Worm (Caenorhabditis elegans) whole organism, L3 larva: ENCODE results near the gene lst-5.

ENCODE experiments used
- aly-2 ChIP-seq: fragments of 150-350 bp; optimal IDR thresholded peaks from 2 replicates; lab custom pipeline; 2014; ENCODE audit warnings: missing biosample characterization, missing genetic modification characterization
- ceh-82 ChIP-seq: fragments of 150-350 bp; optimal IDR thresholded peaks from 2 replicates; lab custom pipeline; 2014; ENCODE audit warnings: missing biosample characterization, missing genetic modification characterization
- daf-12 ChIP-seq: fragments of 150-350 bp; optimal IDR thresholded peaks from 2 replicates; lab custom pipeline; 2014; ENCODE audit warnings: missing biosample characterization, missing genetic modification reagents, missing genetic modification characterization
- egl-5 ChIP-seq: fragments of 150-350 bp; optimal IDR thresholded peaks from 2 replicates; lab custom pipeline; 2017; ENCODE audit warnings: missing biosample characterization, missing genetic modification reagents, missing genetic modification characterization, inconsistent platforms
- elt-2 ChIP-seq: sonication (generic microtip); optimal IDR thresholded peaks from 2 replicates; lab custom pipeline; 2016; ENCODE audit warnings: missing genetic modification reagents, mild to moderate bottlenecking, missing genetic modification characterization, missing compliant biosample characterization
- elt-3 ChIP-seq, 3 experiments: fragments of 150-350 bp in 1 of 3; sonication (generic microtip) in 2 of 3; optimal IDR thresholded peaks; 2 replicates in 2 of 3; 4 replicates in 1 of 3; lab custom pipeline; 2014 to 2017; ENCODE audit warnings: missing biosample characterization in 3 of 3, missing genetic modification characterization in 3 of 3
- eor-1 ChIP-seq, 2 experiments: fragments of 150-350 bp; optimal IDR thresholded peaks; 2 replicates each; lab custom pipeline; 2014 to 2018; ENCODE audit warnings: missing biosample characterization in 2 of 2, missing genetic modification characterization in 2 of 2
- fkh-2 ChIP-seq: fragments of 150-350 bp; optimal IDR thresholded peaks from 2 replicates; lab custom pipeline; 2014; ENCODE audit warnings: missing biosample characterization, missing genetic modification reagents, missing genetic modification characterization
- hmg-11 ChIP-seq: sonication (generic microtip); optimal IDR thresholded peaks from 2 replicates; lab custom pipeline; 2016; ENCODE audit warnings: missing genetic modification characterization, missing compliant biosample characterization
- jun-1 ChIP-seq: fragments of 150-350 bp; optimal IDR thresholded peaks from 2 replicates; lab custom pipeline; 2014; ENCODE audit warnings: missing biosample characterization, missing genetic modification reagents, missing genetic modification characterization
- lin-15B ChIP-seq: fragments of 150-350 bp; optimal IDR thresholded peaks from 2 replicates; lab custom pipeline; 2014; ENCODE audit warnings: missing biosample characterization, missing genetic modification characterization
- lin-39 ChIP-seq: fragments of 150-350 bp; optimal IDR thresholded peaks from 2 replicates; lab custom pipeline; 2018; ENCODE audit warnings: missing biosample characterization, missing genetic modification reagents, missing genetic modification characterization
- mdl-1 ChIP-seq: fragments of 150-350 bp; optimal IDR thresholded peaks from 2 replicates; lab custom pipeline; 2014; ENCODE audit warnings: missing biosample characterization, missing genetic modification characterization
- mml-1 ChIP-seq: fragments of 150-350 bp; sonication (generic microtip); optimal IDR thresholded peaks from 3 replicates; lab custom pipeline; 2014; ENCODE audit warnings: missing biosample characterization, missing genetic modification characterization
- nfya-1 ChIP-seq: sonication (generic microtip); optimal IDR thresholded peaks from 2 replicates; lab custom pipeline; 2017; ENCODE audit warnings: missing genetic modification characterization, mild to moderate bottlenecking, missing compliant biosample characterization, antibody characterized with exemption, moderate library complexity; ENCODE audit not compliant: insufficient read depth
- nhr-11 ChIP-seq: fragments of 150-350 bp; optimal IDR thresholded peaks from 2 replicates; lab custom pipeline; 2014; ENCODE audit warnings: missing biosample characterization, missing genetic modification characterization
- nhr-12 ChIP-seq: fragments of 150-350 bp; optimal IDR thresholded peaks from 2 replicates; lab custom pipeline; 2014; ENCODE audit warnings: missing biosample characterization, missing genetic modification characterization
- nhr-23 ChIP-seq: fragments of 150-350 bp; optimal IDR thresholded peaks from 2 replicates; lab custom pipeline; 2014; ENCODE audit warnings: missing biosample characterization, missing genetic modification reagents, missing genetic modification characterization
- nhr-237 ChIP-seq: fragments of 150-350 bp; optimal IDR thresholded peaks from 2 replicates; lab custom pipeline; 2014; ENCODE audit warnings: missing biosample characterization, missing genetic modification characterization
- nhr-25 ChIP-seq: sonication (generic microtip); optimal IDR thresholded peaks from 2 replicates; lab custom pipeline; 2017; ENCODE audit warnings: missing biosample characterization, missing genetic modification characterization
- nhr-43 ChIP-seq: sonication (generic microtip); optimal IDR thresholded peaks from 2 replicates; lab custom pipeline; 2016; ENCODE audit warnings: mild to moderate bottlenecking, missing genetic modification characterization, missing compliant biosample characterization; ENCODE audit not compliant: poor library complexity, severe bottlenecking
- nhr-67 ChIP-seq: fragments of 150-350 bp; optimal IDR thresholded peaks from 2 replicates; lab custom pipeline; 2014; ENCODE audit warnings: missing biosample characterization, missing genetic modification characterization
- nhr-76 ChIP-seq: fragments of 150-350 bp; sonication (generic microtip); optimal IDR thresholded peaks from 5 replicates; lab custom pipeline; 2014; ENCODE audit warnings: missing biosample characterization, missing genetic modification characterization
- pha-4 ChIP-seq: fragments of 150-350 bp; optimal IDR thresholded peaks from 2 replicates; lab custom pipeline; 2014; ENCODE audit warnings: missing biosample characterization, missing genetic modification reagents, missing genetic modification characterization
- pqm-1 ChIP-seq: fragments of 150-350 bp; optimal IDR thresholded peaks from 2 replicates; lab custom pipeline; 2017; ENCODE audit warnings: missing biosample characterization, missing genetic modification characterization, inconsistent platforms
- sea-2 ChIP-seq: fragments of 150-350 bp; sonication (generic microtip); optimal IDR thresholded peaks from 4 replicates; lab custom pipeline; 2014; ENCODE audit warnings: missing biosample characterization, missing genetic modification reagents, missing genetic modification characterization
- skn-1 ChIP-seq: fragments of 150-350 bp; optimal IDR thresholded peaks from 2 replicates; lab custom pipeline; 2014; ENCODE audit warnings: missing biosample characterization, missing genetic modification characterization
- snpc-4 ChIP-seq: fragments of 150-350 bp; optimal IDR thresholded peaks from 2 replicates; lab custom pipeline; 2014; ENCODE audit warnings: missing biosample characterization, missing genetic modification characterization
- tbx-2 ChIP-seq: sonication (generic microtip); optimal IDR thresholded peaks from 2 replicates; lab custom pipeline; 2016; ENCODE audit warnings: mild to moderate bottlenecking, missing genetic modification characterization, missing compliant biosample characterization
- unc-39 ChIP-seq: sonication (generic microtip); optimal IDR thresholded peaks from 4 replicates; lab custom pipeline; 2017; ENCODE audit warnings: missing biosample characterization, missing genetic modification characterization
- unc-62 ChIP-seq: fragments of 150-350 bp; sonication (generic microtip); optimal IDR thresholded peaks from 4 replicates; lab custom pipeline; 2014; ENCODE audit warnings: missing biosample characterization, missing genetic modification reagents, missing genetic modification characterization
- zag-1 ChIP-seq: fragments of 150-350 bp; optimal IDR thresholded peaks from 2 replicates; lab custom pipeline; 2014; ENCODE audit warnings: missing biosample characterization, missing genetic modification characterization
- ztf-11 ChIP-seq: fragments of 150-350 bp; optimal IDR thresholded peaks from 2 replicates; lab custom pipeline; 2014; ENCODE audit warnings: missing biosample characterization, missing genetic modification characterization

Gene lst-5

ce11 chrII:7059274-7059757 is 36.6 kb downstream of the lst-5 start (continued):
- no peak for TF ChIP-seq ceh-82 (tag; lab: Kevin White, UChicago)
- TF ChIP-seq aly-2: no peak
- TF ChIP-seq nhr-43 (tag; lab: Kevin White, UChicago): peak; percentile 48
- no peak for TF ChIP-seq eor-1 (tag; optimal IDR thresholded peaks at IDR 0.05; lab: Kevin White, UChicago)
- TF ChIP-seq mml-1 (tag; lab: Kevin White, UChicago): no peak
- TF ChIP-seq zag-1 (tag; lab: Kevin White, UChicago): no peak
- TF ChIP-seq nhr-12 (tag; lab: Kevin White, UChicago): no peak
- no peak for TF ChIP-seq unc-39 (tag; lab: Kevin White, UChicago)
- no peak for TF ChIP-seq nhr-25 (tag; lab: Kevin White, UChicago)
- peak; percentile 60 for TF ChIP-seq mdl-1 (tag; lab: Kevin White, UChicago)
- TF ChIP-seq egl-5 (tag; lab: Kevin White, UChicago): peak; percentile 30
- TF ChIP-seq nhr-23 (tag; lab: Kevin White, UChicago): peak; percentile 38
- TF ChIP-seq hmg-11 (tag; lab: Kevin White, UChicago): no peak
- no peak for TF ChIP-seq lin-39
- no peak for TF ChIP-seq nhr-67 (tag; lab: Kevin White, UChicago)
- no peak for TF ChIP-seq nhr-237 (tag; lab: Kevin White, UChicago)
- no peak for TF ChIP-seq sea-2
- TF ChIP-seq lin-15B (tag; lab: Kevin White, UChicago): no peak
- peak; percentile 58 for TF ChIP-seq pqm-1 (tag; lab: Kevin White, UChicago)
- no peak for TF ChIP-seq pha-4 (tag; lab: Kevin White, UChicago)
- TF ChIP-seq daf-12 (tag; lab: Kevin White, UChicago): no peak
- peak in 1 of 3 experiments; percentile 76 for TF ChIP-seq elt-3 (tag; optimal IDR thresholded peaks at IDR 0.05; lab: Kevin White, UChicago)
- TF ChIP-seq snpc-4 (tag; lab: Kevin White, UChicago): no peak
- no peak for TF ChIP-seq nhr-76 (tag; lab: Kevin White, UChicago)
- peak; percentile 53 for TF ChIP-seq skn-1

ce11 chrII:7060202-7060601 is 37.5 kb downstream of the lst-5 start:
- TF ChIP-seq jun-1 (tag; lab: Kevin White, UChicago): peak; percentile 23
- no peak for TF ChIP-seq unc-62 (GFP tag; lab: Kevin White, UChicago)
- no peak for TF ChIP-seq lin-15B (tag; lab: Kevin White, UChicago)
- TF ChIP-seq nhr-11 (tag; lab: Kevin White, UChicago): peak; percentile 16
- no peak for TF ChIP-seq snpc-4 (tag; lab: Kevin White, UChicago)
- peak; percentile 7 for TF ChIP-seq nfya-1 (tag; lab: Kevin White, UChicago)
- TF ChIP-seq pha-4 (tag; lab: Kevin White, UChicago): peak; percentile 64
- TF ChIP-seq elt-2 (tag; lab: Kevin White, UChicago): peak; percentile 96
- peak; percentile 10 for TF ChIP-seq mdl-1 (tag; lab: Kevin White, UChicago)
- peak; percentile 82 for TF ChIP-seq skn-1
- TF ChIP-seq pqm-1 (tag; lab: Kevin White, UChicago): peak; percentile 93
- TF ChIP-seq, all 47 proteins: peak for 8

ce11 chrII:7060791-7061190 is 38.1 kb downstream of the lst-5 start:
- peak; percentile 88 for TF ChIP-seq skn-1
- TF ChIP-seq ztf-11 (tag; lab: Kevin White, UChicago): no peak
- TF ChIP-seq, all 47 proteins: peak for 1

ce11 chrII:7061730-7062129 is 39.0 kb downstream of the lst-5 start, which contains the start of gene acs-6:
Gene acs-6, plus strand, starts transcription at chrII:7062030.
- TF ChIP-seq lin-15B (tag; lab: Kevin White, UChicago) (no peak), nhr-43 (tag; lab: Kevin White, UChicago) (no peak), tbx-2 (tag; lab: Kevin White, UChicago) (no peak), fkh-2 (no peak), sea-2 (no peak), nhr-11 (tag; lab: Kevin White, UChicago) (no peak), egl-5 (tag; lab: Kevin White, UChicago) (no peak), snpc-4 (tag; lab: Kevin White, UChicago) (no peak), mml-1 (tag; lab: Kevin White, UChicago) (no peak), nhr-25 (tag; lab: Kevin White, UChicago) (no peak), nhr-76 (tag; lab: Kevin White, UChicago) (no peak), unc-39 (tag; lab: Kevin White, UChicago) (no peak), skn-1 (no peak)
